Worm (Caenorhabditis elegans) whole organism, midembryonic: ENCODE results near the gene T03E6.8.

ENCODE experiments used
- flt-1 ChIP-seq: fragments of 200-800 bp; sonication (Bioruptor generic); IDR thresholded peaks from 2 replicates; pipeline ENCODE4 v1.3.6; 2022; ENCODE audit warnings: missing genetic modification characterization, missing compliant biosample characterization
- klf-2 ChIP-seq: fragments of 200-800 bp; sonication (Bioruptor generic); conservative IDR thresholded peaks from 2 replicates; pipeline ENCODE4 v1.3.6; 2022; ENCODE audit warnings: missing genetic modification reagents, missing genetic modification characterization, missing compliant biosample characterization
- ref-1 ChIP-seq: fragments of 200-800 bp; sonication (Bioruptor generic); conservative IDR thresholded peaks from 2 replicates; pipeline ENCODE4 v1.3.6; 2022; ENCODE audit warnings: missing genetic modification reagents, missing genetic modification characterization, missing compliant biosample characterization

DNA sequence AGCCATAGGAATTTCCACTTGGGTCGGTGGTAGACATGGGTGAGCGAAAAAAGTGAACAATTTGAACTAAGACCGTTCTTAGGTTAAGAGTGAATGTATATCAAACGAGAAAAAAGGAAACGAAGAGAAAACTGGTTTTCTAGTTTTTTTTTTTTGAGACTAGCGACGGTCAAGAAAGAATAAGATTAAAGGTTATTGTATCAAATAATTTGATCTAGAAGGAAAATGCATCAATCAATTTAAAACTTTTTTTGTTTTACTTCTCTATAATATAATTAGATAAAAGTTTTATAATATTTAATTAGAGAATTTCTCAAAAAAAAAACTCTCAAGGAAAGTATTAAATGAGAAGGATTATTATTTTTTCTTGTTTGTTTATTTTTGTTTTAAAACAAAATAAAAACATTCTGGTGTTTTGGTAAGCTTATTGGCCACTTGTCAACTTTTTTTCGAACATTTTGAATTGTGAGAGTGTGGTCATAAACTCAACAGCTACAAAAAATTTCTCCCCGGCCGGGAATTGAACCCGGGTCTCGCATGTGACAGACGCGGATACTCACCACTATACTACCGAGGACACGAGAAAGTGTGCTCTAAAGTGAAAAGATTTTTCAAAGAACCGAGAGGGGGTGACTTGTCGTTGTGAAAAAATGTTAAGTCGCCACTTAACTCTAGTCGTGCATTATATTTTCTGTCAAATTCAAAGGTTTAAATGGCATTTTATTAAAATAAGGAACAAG is 42.4 kb upstream of the T03E6.8 start, which contains the start of gene W06G6.17:
- TF ChIP-seq flt-1 (GFP tag; lab: Robert Waterston, UW) (no peak), ref-1 (GFP tag; lab: Robert Waterston, UW) (no peak), klf-2 (no peak)
